Worm (Caenorhabditis elegans) whole organism, midembryonic: ENCODE results near the gene E04F6.10.
A peak's percentile ranks its signal among the peaks of the same experiment; 100 is the strongest.

ENCODE experiments used
- T22C8.4 ChIP-seq: fragments of 200-800 bp; sonication (Bioruptor generic); IDR thresholded peaks from 2 replicates; pipeline ENCODE4 v1.3.6; 2022; ENCODE audit warnings: missing genetic modification characterization, missing compliant biosample characterization
- cog-1 ChIP-seq: sonication (generic microtip); optimal IDR thresholded peaks from 2 replicates; lab custom pipeline; 2016; ENCODE audit warnings: missing genetic modification characterization, missing compliant biosample characterization
- ref-1 ChIP-seq: fragments of 200-800 bp; sonication (Bioruptor generic); conservative IDR thresholded peaks from 2 replicates; pipeline ENCODE4 v1.3.6; 2022; ENCODE audit warnings: missing genetic modification reagents, missing genetic modification characterization, missing compliant biosample characterization
- tab-1 ChIP-seq: fragments of 200-800 bp; sonication (Bioruptor generic); IDR thresholded peaks from 2 replicates; pipeline ENCODE4 v1.3.6; 2022; ENCODE audit warnings: missing genetic modification characterization, missing compliant biosample characterization
- ztf-29 ChIP-seq: fragments of 200-800 bp; sonication (Bioruptor generic); IDR thresholded peaks from 2 replicates; pipeline ENCODE4 v1.3.6; 2022; ENCODE audit warnings: missing genetic modification reagents, missing genetic modification characterization, missing compliant biosample characterization

- TF ChIP-seq T22C8.4 (GFP tag; lab: Robert Waterston, UW) (peak; percentile 92), tab-1 (GFP tag; lab: Robert Waterston, UW) (peak; percentile 96), cog-1 (peak; percentile 74), ztf-29 (GFP tag; lab: Robert Waterston, UW) (peak; percentile 85), ref-1 (GFP tag; lab: Robert Waterston, UW) (peak; percentile 82)
These were observed 16.8 kb downstream of the E04F6.10 start, which contains the start of gene pcrg-1 for ce11 chrII:7200051-7200599.
